Worm (Caenorhabditis elegans) whole organism, L4 larva: ENCODE measurements around the gene F43E12.1.

ENCODE experiments used
- D1046.2 ChIP-seq: fragments of 200-800 bp; sonication (Bioruptor generic); IDR thresholded peaks from 2 replicates; pipeline ENCODE4 v1.3.6; 2022; ENCODE audit warnings: missing genetic modification characterization, missing compliant biosample characterization
- F26F4.8 ChIP-seq: fragments of 200-800 bp; sonication (Bioruptor generic); conservative IDR thresholded peaks from 2 replicates; pipeline ENCODE4 v1.3.6; 2022; ENCODE audit warnings: missing genetic modification characterization, missing compliant biosample characterization
- F37D6.2 ChIP-seq: sonication (generic microtip); optimal IDR thresholded peaks from 2 replicates; lab custom pipeline; 2016; ENCODE audit warnings: mild to moderate bottlenecking, missing genetic modification characterization, missing compliant biosample characterization
- F44E2.7 ChIP-seq: fragments of 200-800 bp; sonication (Bioruptor generic); IDR thresholded peaks from 2 replicates; pipeline ENCODE4 v2.1.2; 2022; ENCODE audit warnings: missing genetic modification characterization, missing compliant biosample characterization
- R02D3.7 ChIP-seq: fragments of 150-350 bp; sonication (generic microtip); optimal IDR thresholded peaks from 3 replicates; lab custom pipeline; 2014; ENCODE audit warnings: missing biosample characterization, missing genetic modification characterization
- T20F7.1 ChIP-seq: fragments of 200-800 bp; sonication (Bioruptor generic); optimal IDR thresholded peaks from 2 replicates; lab custom pipeline; 2018; ENCODE audit warnings: mild to moderate bottlenecking, missing genetic modification characterization, missing compliant biosample characterization
- T26A8.4 ChIP-seq: fragments of 200-800 bp; sonication (Bioruptor generic); IDR thresholded peaks from 2 replicates; pipeline ENCODE4 v1.3.6; 2022; ENCODE audit warnings: missing genetic modification characterization, missing compliant biosample characterization
- Y105C5A.15 ChIP-seq: fragments of 200-800 bp; sonication (Bioruptor generic); IDR thresholded peaks from 2 replicates; pipeline ENCODE4 v1.3.6; 2022; ENCODE audit warnings: missing genetic modification characterization, missing compliant biosample characterization
- Y48G9A.11 ChIP-seq: fragments of 200-800 bp; sonication (Bioruptor generic); IDR thresholded peaks from 2 replicates; pipeline ENCODE4 v1.3.6; 2022; ENCODE audit warnings: missing genetic modification reagents, missing genetic modification characterization, missing compliant biosample characterization
- aly-2 ChIP-seq: sonication (generic microtip); optimal IDR thresholded peaks from 2 replicates; lab custom pipeline; 2018; ENCODE audit warnings: missing biosample characterization, missing genetic modification characterization
- attf-4 ChIP-seq: sonication (generic microtip); optimal IDR thresholded peaks from 3 replicates; lab custom pipeline; 2017; ENCODE audit warnings: missing biosample characterization, missing genetic modification characterization
- ceh-32 ChIP-seq: sonication (generic microtip); optimal IDR thresholded peaks from 2 replicates; lab custom pipeline; 2016; ENCODE audit warnings: mild to moderate bottlenecking, missing genetic modification characterization, missing compliant biosample characterization; ENCODE audit not compliant: poor library complexity
- ceh-44 ChIP-seq: fragments of 200-800 bp; sonication (Bioruptor generic); IDR thresholded peaks from 2 replicates; pipeline ENCODE4 v1.3.6; 2022; ENCODE audit warnings: missing genetic modification reagents, missing genetic modification characterization, missing compliant biosample characterization
- ceh-82 ChIP-seq: sonication (generic microtip); optimal IDR thresholded peaks from 2 replicates; lab custom pipeline; 2017; ENCODE audit warnings: missing biosample characterization, missing genetic modification characterization
- ces-1 ChIP-seq: fragments of 150-350 bp; sonication (generic microtip); optimal IDR thresholded peaks from 4 replicates; lab custom pipeline; 2014; ENCODE audit warnings: missing biosample characterization, missing genetic modification reagents, missing genetic modification characterization
- cey-2 ChIP-seq: sonication (generic microtip); optimal IDR thresholded peaks from 3 replicates; lab custom pipeline; 2017; ENCODE audit warnings: missing genetic modification characterization, mild to moderate bottlenecking, missing compliant biosample characterization, antibody characterized with exemption, borderline replicate concordance; ENCODE audit not compliant: insufficient read depth
- daf-12 ChIP-seq: fragments of 150-350 bp; optimal IDR thresholded peaks from 2 replicates; lab custom pipeline; 2014; ENCODE audit warnings: missing biosample characterization, missing genetic modification reagents, missing genetic modification characterization
- dmd-6 ChIP-seq: fragments of 200-800 bp; sonication (Bioruptor generic); IDR thresholded peaks from 2 replicates; pipeline ENCODE4 v1.3.6; 2022; ENCODE audit warnings: missing genetic modification reagents, missing genetic modification characterization, missing compliant biosample characterization
- duxl-1 ChIP-seq: sonication (generic microtip); optimal IDR thresholded peaks from 2 replicates; lab custom pipeline; 2016; ENCODE audit warnings: mild to moderate bottlenecking, missing genetic modification characterization, moderate library complexity, missing compliant biosample characterization; ENCODE audit not compliant: poor library complexity
- dve-1 ChIP-seq: sonication (generic microtip); optimal IDR thresholded peaks from 2 replicates; lab custom pipeline; 2017; ENCODE audit warnings: antibody characterized with exemption, mild to moderate bottlenecking, missing genetic modification characterization, missing compliant biosample characterization; ENCODE audit not compliant: insufficient read depth
- egl-43 ChIP-seq: fragments of 200-800 bp; sonication (Bioruptor generic); IDR thresholded peaks from 2 replicates; pipeline ENCODE4 v1.3.6; 2022; ENCODE audit warnings: missing genetic modification reagents, missing genetic modification characterization, missing compliant biosample characterization
- fos-1 ChIP-seq: fragments of 150-350 bp; optimal IDR thresholded peaks from 2 replicates; lab custom pipeline; 2014; ENCODE audit warnings: missing biosample characterization, missing genetic modification characterization
- gei-8 ChIP-seq: fragments of 200-800 bp; sonication (Bioruptor generic); optimal IDR thresholded peaks from 2 replicates; lab custom pipeline; 2018; ENCODE audit warnings: mild to moderate bottlenecking, missing genetic modification characterization, missing compliant biosample characterization
- hlh-11 ChIP-seq: fragments of 200-800 bp; sonication (Bioruptor generic); optimal IDR thresholded peaks from 2 replicates; lab custom pipeline; 2018; ENCODE audit warnings: mild to moderate bottlenecking, missing genetic modification characterization, missing compliant biosample characterization
- lim-7 ChIP-seq: fragments of 200-800 bp; sonication (Bioruptor generic); IDR thresholded peaks from 2 replicates; pipeline ENCODE4 v1.3.6; 2022; ENCODE audit warnings: missing genetic modification characterization, missing compliant biosample characterization
- lin-1 ChIP-seq: fragments of 200-800 bp; sonication (Bioruptor generic); IDR thresholded peaks from 2 replicates; pipeline ENCODE4 v1.3.6; 2022; ENCODE audit warnings: missing genetic modification reagents, missing genetic modification characterization, missing compliant biosample characterization
- lin-15B ChIP-seq: fragments of 150-350 bp; sonication (generic microtip); optimal IDR thresholded peaks from 3 replicates; lab custom pipeline; 2014; ENCODE audit warnings: missing biosample characterization, missing genetic modification characterization
- lin-29 ChIP-seq: fragments of 200-800 bp; sonication (Bioruptor generic); IDR thresholded peaks from 2 replicates; pipeline ENCODE4 v1.3.6; 2022; ENCODE audit warnings: missing genetic modification reagents, missing genetic modification characterization, missing compliant biosample characterization
- lin-39 ChIP-seq: fragments of 150-350 bp; optimal IDR thresholded peaks from 2 replicates; lab custom pipeline; 2014; ENCODE audit warnings: missing biosample characterization, missing genetic modification reagents, missing genetic modification characterization
- madf-9 ChIP-seq: fragments of 200-800 bp; sonication (Bioruptor generic); conservative IDR thresholded peaks from 2 replicates; pipeline ENCODE4 v1.3.6; 2022; ENCODE audit warnings: missing genetic modification reagents, missing genetic modification characterization, missing compliant biosample characterization
- mdt-29 ChIP-seq: fragments of 200-800 bp; sonication (Bioruptor generic); IDR thresholded peaks from 2 replicates; pipeline ENCODE4 v1.3.6; 2022; ENCODE audit warnings: missing genetic modification reagents, missing genetic modification characterization, missing compliant biosample characterization
- nhr-10 ChIP-seq: fragments of 150-350 bp; optimal IDR thresholded peaks from 2 replicates; lab custom pipeline; 2014; ENCODE audit warnings: missing biosample characterization, missing genetic modification characterization
- nhr-41 ChIP-seq: fragments of 200-800 bp; sonication (Bioruptor generic); IDR thresholded peaks from 2 replicates; pipeline ENCODE4 v1.3.6; 2022; ENCODE audit warnings: missing genetic modification reagents, missing genetic modification characterization, missing compliant biosample characterization
- nhr-48 ChIP-seq: sonication (generic microtip); optimal IDR thresholded peaks from 2 replicates; lab custom pipeline; 2016; ENCODE audit warnings: mild to moderate bottlenecking, missing genetic modification characterization, missing compliant biosample characterization
- nhr-6 ChIP-seq: fragments of 150-350 bp; optimal IDR thresholded peaks from 2 replicates; lab custom pipeline; 2014; ENCODE audit warnings: missing biosample characterization, missing genetic modification characterization
- nhr-76 ChIP-seq: fragments of 150-350 bp; optimal IDR thresholded peaks from 2 replicates; lab custom pipeline; 2014; ENCODE audit warnings: missing biosample characterization, missing genetic modification characterization
- pha-4 ChIP-seq, 2 experiments: fragments of 150-350 bp in 1 of 2; fragments of 200-800 bp in 1 of 2; sonication (Bioruptor generic) in 1 of 2; IDR thresholded peaks in 1 of 2; optimal IDR thresholded peaks in 1 of 2; 2 replicates each; pipeline versions ENCODE4 v1.3.6 to Lab custom; 2014 to 2022; ENCODE audit warnings: missing genetic modification characterization in 2 of 2, missing genetic modification reagents in 2 of 2, missing biosample characterization in 1 of 2, missing compliant biosample characterization in 1 of 2
- php-3 ChIP-seq: fragments of 200-800 bp; sonication (Bioruptor generic); IDR thresholded peaks from 2 replicates; pipeline ENCODE4 v1.3.6; 2022; ENCODE audit warnings: missing genetic modification reagents, missing genetic modification characterization, missing compliant biosample characterization
- pqm-1 ChIP-seq: sonication (generic microtip); optimal IDR thresholded peaks from 2 replicates; lab custom pipeline; 2017; ENCODE audit warnings: missing biosample characterization, missing genetic modification characterization
- saeg-2 ChIP-seq: fragments of 200-800 bp; sonication (Bioruptor generic); IDR thresholded peaks from 2 replicates; pipeline ENCODE4 v1.3.6; 2022; ENCODE audit warnings: missing genetic modification reagents, missing genetic modification characterization, missing compliant biosample characterization
- set-16 ChIP-seq: fragments of 200-800 bp; sonication (Bioruptor generic); IDR thresholded peaks from 2 replicates; pipeline ENCODE4 v1.3.6; 2022; ENCODE audit warnings: missing genetic modification reagents, missing genetic modification characterization, missing compliant biosample characterization
- tra-1 ChIP-seq: fragments of 200-800 bp; sonication (Bioruptor generic); IDR thresholded peaks from 2 replicates; pipeline ENCODE4 v1.3.6; 2022; ENCODE audit warnings: missing genetic modification reagents, missing genetic modification characterization, missing compliant biosample characterization
- vab-7 ChIP-seq: fragments of 200-800 bp; sonication (Bioruptor generic); IDR thresholded peaks from 2 replicates; pipeline ENCODE4 v1.3.6; 2022; ENCODE audit warnings: missing genetic modification reagents, missing genetic modification characterization, missing compliant biosample characterization
- zag-1 ChIP-seq: fragments of 150-350 bp; optimal IDR thresholded peaks from 2 replicates; lab custom pipeline; 2014; ENCODE audit warnings: missing biosample characterization, missing genetic modification characterization
- zfp-3 ChIP-seq: fragments of 200-800 bp; sonication (Bioruptor generic); conservative IDR thresholded peaks from 2 replicates; pipeline ENCODE4 v1.3.6; 2022; ENCODE audit warnings: missing genetic modification reagents, missing genetic modification characterization, missing compliant biosample characterization
- zip-11 ChIP-seq: fragments of 200-800 bp; sonication (Bioruptor generic); IDR thresholded peaks from 2 replicates; pipeline ENCODE4 v1.3.6; 2022; ENCODE audit warnings: missing genetic modification characterization, missing compliant biosample characterization
- zip-2 ChIP-seq: fragments of 150-350 bp; optimal IDR thresholded peaks from 2 replicates; lab custom pipeline; 2014; ENCODE audit warnings: missing biosample characterization, missing genetic modification characterization
- ztf-7 ChIP-seq: fragments of 150-350 bp; optimal IDR thresholded peaks from 2 replicates; lab custom pipeline; 2014; ENCODE audit warnings: missing biosample characterization, missing genetic modification characterization

F43E12.1 gene

ce11 chrX:7176817-7177216 lies 624 bp upstream of the F43E12.1 start (continued):
- no peak for TF ChIP-seq cey-2 (tag; lab: Kevin White, UChicago)
- no peak for TF ChIP-seq lin-39 (tag; lab: Kevin White, UChicago)
- TF ChIP-seq lin-1 (GFP tag; lab: Robert Waterston, UW): peak; percentile 21; the same call in 1 of the 2 replicates
- TF ChIP-seq ceh-82 (tag; lab: Kevin White, UChicago): no peak
- no peak for TF ChIP-seq lin-15B (tag; lab: Kevin White, UChicago)
- TF ChIP-seq set-16 (GFP tag; lab: Robert Waterston, UW): no peak
- TF ChIP-seq R02D3.7 (tag; lab: Kevin White, UChicago): no peak
- peak; percentile 60 for TF ChIP-seq Y48G9A.11 (GFP tag; lab: Robert Waterston, UW)

ce11 chrX:7181627-7182026 lies 4.2 kb downstream of the F43E12.1 start:
- TF ChIP-seq saeg-2 (GFP tag; lab: Robert Waterston, UW) (peak; percentile 81; the same call in 1 of the 2 replicates), Y48G9A.11 (GFP tag; lab: Robert Waterston, UW) (no peak), daf-12 (tag; lab: Kevin White, UChicago) (no peak), F26F4.8 (GFP tag; lab: Robert Waterston, UW) (no peak), lim-7 (GFP tag; lab: Robert Waterston, UW) (no peak), aly-2 (tag; lab: Kevin White, UChicago) (no peak), fos-1 (tag; lab: Kevin White, UChicago) (peak; percentile 60), gei-8 (GFP tag; lab: Kevin White, UChicago) (no peak), zag-1 (tag; lab: Kevin White, UChicago) (no peak), F37D6.2 (tag; lab: Kevin White, UChicago) (peak; percentile 86), nhr-6 (peak; percentile 97), ces-1 (GFP tag; lab: Kevin White, UChicago) (peak; percentile 12), madf-9 (peak; percentile 89), php-3 (GFP tag; lab: Robert Waterston, UW) (peak; percentile 89), dmd-6 (peak; percentile 89), ztf-7 (tag; lab: Kevin White, UChicago) (peak; percentile 92), mdt-29 (no peak), D1046.2 (0 out of 2 replicates have a peak, but pooled peaks have one; percentile 49), tra-1 (GFP tag; lab: Robert Waterston, UW) (no peak; the same call in 1 of the 2 replicates), set-16 (GFP tag; lab: Robert Waterston, UW) (no peak), F44E2.7 (GFP tag; lab: Robert Waterston, UW) (no peak), ceh-44 (GFP tag; lab: Robert Waterston, UW) (no peak), T26A8.4 (peak; percentile 97), lin-29 (GFP tag; lab: Robert Waterston, UW) (peak; percentile 90), ceh-32 (peak; percentile 49), attf-4 (tag; lab: Kevin White, UChicago) (no peak), vab-7 (GFP tag; lab: Robert Waterston, UW) (no peak), hlh-11 (tag; lab: Kevin White, UChicago) (peak; percentile 93), nhr-41 (GFP tag; lab: Robert Waterston, UW) (no peak), zip-11 (GFP tag; lab: Robert Waterston, UW) (no peak), zfp-3 (GFP tag; lab: Robert Waterston, UW) (peak; percentile 90), nhr-10 (tag; lab: Kevin White, UChicago) (peak; percentile 65), duxl-1 (tag; lab: Kevin White, UChicago) (peak; percentile 97), Y105C5A.15 (GFP tag; lab: Robert Waterston, UW) (no peak), T20F7.1 (GFP tag; lab: Kevin White, UChicago) (peak; percentile 90), nhr-48 (tag; lab: Kevin White, UChicago) (peak; percentile 83), pqm-1 (tag; lab: Kevin White, UChicago) (peak; percentile 41), egl-43 (GFP tag; lab: Robert Waterston, UW) (no peak), nhr-76 (tag; lab: Kevin White, UChicago) (peak; percentile 68), pha-4 (GFP tag; IDR thresholded peaks at IDR 0.05; lab: Robert Waterston, UW) (peak; percentile 84), pha-4 (tag; optimal IDR thresholded peaks at IDR 0.05; lab: Kevin White, UChicago) (peak; percentile 50), dve-1 (tag; lab: Kevin White, UChicago) (peak; percentile 98), zip-2 (tag; lab: Kevin White, UChicago) (peak; percentile 86)
